Worm (Caenorhabditis elegans): ENCODE results near the gene pap-1.

ce11 chrV:10436612-10437011 lies 5.2 kb upstream of the pap-1 start, which contains the start of gene set-22:
- TF ChIP-seq klf-2 (GFP tag; conservative IDR thresholded peaks at IDR 0.05) (no peak), ref-1 (GFP tag; conservative IDR thresholded peaks at IDR 0.05) (no peak), flt-1 (GFP tag; IDR thresholded peaks at IDR 0.05) (no peak), med-1 (GFP tag; optimal IDR thresholded peaks at IDR 0.05; ENCODE audit: insufficient read depth) (no peak), cog-1 (tag; optimal IDR thresholded peaks at IDR 0.05) (no peak)

Measured in whole organism, midembryonic.